Fruit fly (Drosophila melanogaster) whole organism, embryonic: Measurements from ENCODE around the gene Acp65Aa.

Source experiments
- Abd-B ChIP-seq: fragments of 200-800 bp; sonication (Bioruptor generic); optimal IDR thresholded peaks from 2 replicates; lab custom pipeline; 2018; ENCODE audit warnings: missing biosample characterization, mild to moderate bottlenecking, missing genetic modification characterization, moderate library complexity
- Atf6 ChIP-seq: fragments of 200-800 bp; sonication (Bioruptor generic); IDR thresholded peaks from 2 replicates; pipeline ENCODE4 v1.3.6; 2022; ENCODE audit warnings: missing biosample characterization, missing genetic modification characterization
- CG16813 ChIP-seq: fragments of 200-800 bp; sonication (Bioruptor generic); IDR thresholded peaks from 3 replicates; pipeline ENCODE4 v1.3.6; 2022; ENCODE audit warnings: missing biosample characterization, missing genetic modification characterization; ENCODE audit not compliant: partially characterized antibody
- dpn ChIP-seq, 2 experiments: fragments of 200-800 bp; sonication (Bioruptor generic); optimal IDR thresholded peaks; 3 replicates each; lab custom pipeline; 2016; ENCODE audit warnings: missing biosample characterization in 2 of 2, missing genetic modification characterization in 2 of 2

- TF ChIP-seq Atf6 (GFP tag; lab: Robert Waterston, UW) (no peak), Abd-B (GFP tag; lab: Kevin White, UChicago) (no peak), dpn (GFP tag; optimal IDR thresholded peaks at IDR 0.05; lab: Kevin White, UChicago) (no peak), CG16813 (no peak)
Measured at dm6 chr3L:6138018-6138417, 14.5 kb downstream of the Acp65Aa start, which contains the start of gene Lcp65Ae.
